Fruit fly (Drosophila melanogaster) whole organism, prepupa: ENCODE measurements around the gene SKIP.
A peak's percentile ranks its signal among the peaks of the same experiment; 100 is the strongest.

ENCODE experiments used
- CG10631 ChIP-seq: fragments of 200-800 bp; sonication (Bioruptor generic); optimal IDR thresholded peaks from 2 replicates; lab custom pipeline; 2016; ENCODE audit warnings: missing biosample characterization, missing genetic modification characterization
- CG10669 ChIP-seq: fragments of 200-800 bp; sonication (Bioruptor generic); optimal IDR thresholded peaks from 3 replicates; lab custom pipeline; 2018; ENCODE audit warnings: missing biosample characterization, mild to moderate bottlenecking, missing genetic modification characterization, moderate library complexity
- CG11294 ChIP-seq: fragments of 200-800 bp; sonication (Bioruptor generic); IDR thresholded peaks from 2 replicates; pipeline ENCODE4 v1.3.6; 2022; ENCODE audit warnings: missing biosample characterization, missing genetic modification characterization
- CG11902 ChIP-seq: fragments of 200-800 bp; sonication (Bioruptor generic); optimal IDR thresholded peaks from 3 replicates; lab custom pipeline; 2016; ENCODE audit warnings: missing biosample characterization, missing genetic modification characterization
- CG1621 ChIP-seq: fragments of 200-800 bp; sonication (Bioruptor generic); optimal IDR thresholded peaks from 3 replicates; lab custom pipeline; 2018; ENCODE audit warnings: missing biosample characterization, mild to moderate bottlenecking, missing genetic modification characterization
- CG16779 ChIP-seq: fragments of 200-800 bp; sonication (Bioruptor generic); optimal IDR thresholded peaks from 3 replicates; lab custom pipeline; 2017; ENCODE audit warnings: missing biosample characterization, mild to moderate bottlenecking, missing genetic modification characterization
- CG3032 ChIP-seq: fragments of 200-800 bp; optimal IDR thresholded peaks from 2 replicates; lab custom pipeline; 2019; ENCODE audit warnings: missing biosample characterization, mild to moderate bottlenecking, missing genetic modification characterization, moderate library complexity
- CG31627 ChIP-seq: fragments of 200-800 bp; sonication (Bioruptor generic); optimal IDR thresholded peaks from 3 replicates; lab custom pipeline; 2016; ENCODE audit warnings: missing biosample characterization, missing genetic modification characterization
- CG32006 ChIP-seq: fragments of 200-800 bp; sonication (Bioruptor generic); optimal IDR thresholded peaks from 3 replicates; lab custom pipeline; 2017; ENCODE audit warnings: missing biosample characterization, mild to moderate bottlenecking, missing genetic modification characterization
- CG4318 ChIP-seq: fragments of 200-800 bp; sonication (Bioruptor generic); optimal IDR thresholded peaks from 3 replicates; lab custom pipeline; 2017; ENCODE audit warnings: missing biosample characterization, mild to moderate bottlenecking, missing genetic modification characterization
- CG6792 ChIP-seq: fragments of 200-800 bp; sonication (Bioruptor generic); optimal IDR thresholded peaks from 3 replicates; lab custom pipeline; 2016; ENCODE audit warnings: missing biosample characterization, missing genetic modification characterization
- CG6808 ChIP-seq: fragments of 200-800 bp; sonication (Bioruptor generic); optimal IDR thresholded peaks from 3 replicates; lab custom pipeline; 2017; ENCODE audit warnings: missing biosample characterization, missing genetic modification characterization, mild to moderate bottlenecking, moderate library complexity, missing genetic modification reagents
- CG6854 ChIP-seq: fragments of 200-800 bp; sonication (Bioruptor generic); optimal IDR thresholded peaks from 2 replicates; lab custom pipeline; 2017; ENCODE audit warnings: missing biosample characterization, mild to moderate bottlenecking, missing genetic modification characterization
- CG7368 ChIP-seq: fragments of 200-800 bp; sonication (Bioruptor generic); optimal IDR thresholded peaks from 3 replicates; lab custom pipeline; 2016; ENCODE audit warnings: missing biosample characterization, missing genetic modification characterization
- CG8119 ChIP-seq: fragments of 200-800 bp; sonication (Bioruptor generic); IDR thresholded peaks from 3 replicates; pipeline ENCODE4 v1.3.6; 2022; ENCODE audit warnings: missing biosample characterization, missing genetic modification characterization
- CG8319 ChIP-seq: fragments of 200-800 bp; sonication (Bioruptor generic); optimal IDR thresholded peaks from 3 replicates; lab custom pipeline; 2016; ENCODE audit warnings: missing biosample characterization, missing genetic modification characterization
- CG8632 ChIP-seq: fragments of 200-800 bp; sonication (Bioruptor generic); optimal IDR thresholded peaks from 3 replicates; lab custom pipeline; 2016; ENCODE audit warnings: missing biosample characterization, missing genetic modification characterization
- CG9139 ChIP-seq: fragments of 200-800 bp; sonication (Bioruptor generic); optimal IDR thresholded peaks from 3 replicates; lab custom pipeline; 2017; ENCODE audit warnings: missing biosample characterization, mild to moderate bottlenecking, missing genetic modification characterization
- Eip75B ChIP-seq: fragments of 200-800 bp; sonication (Bioruptor generic); optimal IDR thresholded peaks from 3 replicates; lab custom pipeline; 2016; ENCODE audit warnings: missing biosample characterization, missing genetic modification characterization
- Eip78C ChIP-seq: fragments of 200-800 bp; sonication (Bioruptor generic); peaks from one replicate; lab custom pipeline; 2016; ENCODE audit warnings: missing biosample characterization, missing genetic modification characterization
- Eip93F ChIP-seq: fragments of 200-800 bp; sonication (Bioruptor generic); optimal IDR thresholded peaks from 2 replicates; lab custom pipeline; 2016; ENCODE audit warnings: missing biosample characterization, mild to moderate bottlenecking, missing genetic modification characterization
- Ets96B ChIP-seq: fragments of 200-800 bp; optimal IDR thresholded peaks from 2 replicates; lab custom pipeline; 2019; ENCODE audit warnings: missing biosample characterization, mild to moderate bottlenecking, missing genetic modification characterization, moderate library complexity
- Hr39 ChIP-seq: fragments of 200-800 bp; sonication (Bioruptor generic); optimal IDR thresholded peaks from 2 replicates; lab custom pipeline; 2016; ENCODE audit warnings: missing biosample characterization, missing genetic modification characterization
- Met ChIP-seq: fragments of 200-800 bp; sonication (Bioruptor generic); optimal IDR thresholded peaks from 3 replicates; lab custom pipeline; 2016; ENCODE audit warnings: missing biosample characterization, missing genetic modification characterization
- OdsH ChIP-seq: fragments of 200-800 bp; sonication (Bioruptor generic); optimal IDR thresholded peaks from 3 replicates; lab custom pipeline; 2016; ENCODE audit warnings: missing biosample characterization, missing genetic modification characterization
- Sox14 ChIP-seq: fragments of 200-800 bp; sonication (Bioruptor generic); optimal IDR thresholded peaks from 3 replicates; lab custom pipeline; 2016; ENCODE audit warnings: missing biosample characterization, missing genetic modification characterization
- achi ChIP-seq: fragments of 200-800 bp; sonication (Bioruptor generic); optimal IDR thresholded peaks from 3 replicates; lab custom pipeline; 2016; ENCODE audit warnings: missing biosample characterization, missing genetic modification characterization
- acj6 ChIP-seq: fragments of 200-800 bp; sonication (Bioruptor generic); optimal IDR thresholded peaks from 3 replicates; lab custom pipeline; 2016; ENCODE audit warnings: missing biosample characterization, missing genetic modification characterization
- cyc ChIP-seq: fragments of 200-800 bp; sonication (Bioruptor generic); optimal IDR thresholded peaks from 3 replicates; lab custom pipeline; 2016; ENCODE audit warnings: missing biosample characterization, missing genetic modification characterization
- dsx ChIP-seq: fragments of 200-800 bp; optimal IDR thresholded peaks from 3 replicates; lab custom pipeline; 2019; ENCODE audit warnings: missing biosample characterization, mild to moderate bottlenecking, missing genetic modification characterization, moderate library complexity; ENCODE audit not compliant: poor library complexity, severe bottlenecking
- esn ChIP-seq: fragments of 200-800 bp; sonication (Bioruptor generic); optimal IDR thresholded peaks from 2 replicates; lab custom pipeline; 2016; ENCODE audit warnings: missing biosample characterization, mild to moderate bottlenecking, missing genetic modification characterization, moderate library complexity
- fd85E ChIP-seq: fragments of 200-800 bp; sonication (Bioruptor generic); optimal IDR thresholded peaks from 3 replicates; lab custom pipeline; 2016; ENCODE audit warnings: missing biosample characterization, missing genetic modification characterization
- lz ChIP-seq: fragments of 200-800 bp; sonication (Bioruptor generic); optimal IDR thresholded peaks from 3 replicates; lab custom pipeline; 2016; ENCODE audit warnings: missing biosample characterization, missing genetic modification characterization
- spab ChIP-seq: fragments of 200-800 bp; sonication (Bioruptor generic); optimal IDR thresholded peaks from 2 replicates; lab custom pipeline; 2017; ENCODE audit warnings: missing biosample characterization, mild to moderate bottlenecking, missing genetic modification characterization, missing genetic modification reagents
- ss ChIP-seq, 2 experiments: fragments of 200-800 bp; sonication (Bioruptor generic); optimal IDR thresholded peaks; 2 replicates in 1 of 2; 3 replicates in 1 of 2; lab custom pipeline; 2017 to 2018; ENCODE audit warnings: mild to moderate bottlenecking in 2 of 2, missing biosample characterization in 2 of 2, missing genetic modification characterization in 2 of 2, moderate library complexity in 1 of 2
- svp ChIP-seq: fragments of 200-800 bp; sonication (Bioruptor generic); peaks from one replicate; lab custom pipeline; 2016; ENCODE audit warnings: missing biosample characterization, missing genetic modification characterization
- topi ChIP-seq: fragments of 200-800 bp; sonication (Bioruptor generic); optimal IDR thresholded peaks from 3 replicates; lab custom pipeline; 2016; ENCODE audit warnings: missing biosample characterization, missing genetic modification characterization

Gene SKIP

DNA sequence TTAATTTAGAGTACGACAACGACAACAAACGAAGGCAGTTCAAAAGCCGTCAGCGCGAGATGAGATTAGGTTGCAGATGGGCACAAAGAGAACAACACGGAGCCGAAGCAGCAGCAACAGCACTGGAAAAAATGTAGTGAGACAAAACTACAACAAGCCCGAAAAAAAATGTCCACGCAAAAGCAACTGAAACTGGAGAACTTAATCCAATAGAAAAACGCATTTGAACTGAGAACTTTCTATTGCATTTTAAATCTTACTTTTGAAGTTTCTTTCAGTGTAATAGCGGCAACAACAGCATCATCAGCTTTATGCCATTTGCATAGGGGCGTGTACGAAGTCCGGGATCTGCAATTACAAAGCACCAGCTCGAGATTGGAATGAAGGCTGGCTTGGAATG, 205.9 kb downstream of the SKIP start (continued):
- TF ChIP-seq svp (peak; percentile 81), Eip75B (peak; percentile 68), CG31627 (GFP tag; lab: Kevin White, UChicago) (peak; percentile 63), Eip78C (GFP tag; lab: Kevin White, UChicago) (peak; percentile 90), CG6808 (GFP tag; lab: Kevin White, UChicago) (peak; percentile 63), CG6792 (GFP tag; lab: Kevin White, UChicago) (peak; percentile 63), OdsH (GFP tag; lab: Kevin White, UChicago) (peak; percentile 64), spab (GFP tag; lab: Kevin White, UChicago) (peak; percentile 73)

DNA sequence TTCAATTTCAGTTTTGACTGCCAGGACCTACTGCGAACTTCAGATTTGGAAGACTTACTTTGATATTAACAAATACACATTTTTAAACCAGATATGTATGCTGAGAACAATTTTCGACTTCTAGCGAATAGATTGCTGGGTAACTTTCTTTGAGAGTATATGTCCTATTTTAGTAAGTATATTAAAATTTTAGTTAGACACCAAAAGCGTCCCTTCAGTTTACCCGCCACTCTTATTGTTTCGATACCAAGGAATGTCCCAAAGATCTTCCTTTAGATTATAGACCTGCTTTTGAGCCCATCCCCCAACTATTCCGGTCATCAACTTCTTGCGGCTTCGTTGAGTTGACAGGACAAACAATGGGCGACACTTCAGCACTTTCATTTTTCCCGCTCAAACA, 206.6 kb downstream of the SKIP start, which contains the start of gene CG5388:
Gene CG5388, minus strand, starts transcription at position 101 of the 400 bp plus-strand sequence.
- TF ChIP-seq CG1621 (tag; lab: Kevin White, UChicago) (no peak), CG8319 (GFP tag; lab: Kevin White, UChicago) (no peak), Ets96B (tag; lab: Kevin White, UChicago) (no peak), Eip93F (GFP tag; lab: Kevin White, UChicago) (no peak), CG7368 (GFP tag; lab: Kevin White, UChicago) (no peak), Hr39 (GFP tag; lab: Kevin White, UChicago) (no peak), CG4318 (GFP tag; lab: Kevin White, UChicago) (no peak), achi (GFP tag; lab: Kevin White, UChicago) (no peak), Met (GFP tag; lab: Kevin White, UChicago) (no peak), fd85E (GFP tag; lab: Kevin White, UChicago) (no peak)

DNA sequence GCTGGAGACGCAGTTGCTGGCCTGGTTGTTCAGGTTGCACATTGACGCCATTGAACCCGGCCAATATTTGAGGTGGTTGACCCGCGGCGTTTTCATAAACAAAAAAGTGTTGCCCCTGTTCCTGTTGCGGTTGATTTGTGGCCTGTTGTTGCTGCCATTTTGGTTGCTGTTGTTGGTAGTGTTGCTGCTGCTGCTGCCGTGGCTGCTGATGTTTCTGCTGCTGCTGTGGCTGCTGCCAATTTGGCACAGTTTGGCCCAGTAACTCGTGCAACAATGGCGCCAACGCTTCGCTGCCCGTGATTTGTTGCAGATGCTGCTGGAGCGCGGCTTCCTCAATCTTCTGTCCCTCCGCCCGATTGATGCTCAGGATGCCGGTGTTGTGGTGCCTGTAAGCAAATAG, 208.0 kb downstream of the SKIP start:
- TF ChIP-seq topi (GFP tag; lab: Kevin White, UChicago): no peak
- TF ChIP-seq OdsH (GFP tag; lab: Kevin White, UChicago): no peak
- no peak for TF ChIP-seq ss (GFP tag; optimal IDR thresholded peaks at IDR 0.05; lab: Kevin White, UChicago)
- no peak for TF ChIP-seq CG11902 (GFP tag; lab: Kevin White, UChicago)
- no peak for TF ChIP-seq acj6 (GFP tag; lab: Kevin White, UChicago)
- no peak for TF ChIP-seq CG6854
- no peak for TF ChIP-seq svp
- TF ChIP-seq Met (GFP tag; lab: Kevin White, UChicago): no peak
- TF ChIP-seq CG9139 (GFP tag; lab: Kevin White, UChicago): no peak
- TF ChIP-seq lz (GFP tag; lab: Kevin White, UChicago): no peak
- no peak for TF ChIP-seq achi (GFP tag; lab: Kevin White, UChicago)

DNA sequence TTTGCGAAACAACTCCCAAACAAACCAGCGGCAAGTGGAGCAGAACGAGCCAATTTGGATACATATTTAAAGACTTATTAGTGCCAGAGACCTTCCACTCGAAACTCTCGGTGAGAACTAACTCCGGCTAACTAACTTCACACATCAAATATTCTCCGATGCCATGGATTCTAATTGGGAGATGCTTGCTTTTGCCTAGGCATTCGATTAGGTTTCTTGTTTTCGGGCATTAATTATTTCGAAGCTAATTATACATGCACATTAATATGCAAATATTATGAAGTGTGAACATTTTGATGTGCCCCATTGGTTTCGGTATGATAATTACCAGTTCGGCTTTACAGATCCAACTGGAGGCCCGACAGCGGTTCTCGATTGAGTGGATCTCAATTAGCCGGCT, 208.5 kb downstream of the SKIP start, which contains the start of gene CG5386:
Gene CG5386, minus strand, starts transcription at position 101 of the 400 bp plus-strand sequence.
- TF ChIP-seq CG8632 (GFP tag; lab: Kevin White, UChicago): no peak
- no peak for TF ChIP-seq CG16779 (tag; lab: Kevin White, UChicago)
- TF ChIP-seq CG6808 (GFP tag; lab: Kevin White, UChicago): no peak
- TF ChIP-seq CG31627 (GFP tag; lab: Kevin White, UChicago): no peak
- TF ChIP-seq CG8119 (GFP tag; lab: Robert Waterston, UW): no peak
- TF ChIP-seq CG8319 (GFP tag; lab: Kevin White, UChicago): no peak
- no peak for TF ChIP-seq Ets96B (tag; lab: Kevin White, UChicago)
- no peak for TF ChIP-seq CG32006
- no peak for TF ChIP-seq CG10669 (GFP tag; lab: Kevin White, UChicago)
- no peak for TF ChIP-seq esn (GFP tag; lab: Kevin White, UChicago)
- TF ChIP-seq dsx (GFP tag; lab: Kevin White, UChicago): no peak
- TF ChIP-seq CG3032: no peak

DNA sequence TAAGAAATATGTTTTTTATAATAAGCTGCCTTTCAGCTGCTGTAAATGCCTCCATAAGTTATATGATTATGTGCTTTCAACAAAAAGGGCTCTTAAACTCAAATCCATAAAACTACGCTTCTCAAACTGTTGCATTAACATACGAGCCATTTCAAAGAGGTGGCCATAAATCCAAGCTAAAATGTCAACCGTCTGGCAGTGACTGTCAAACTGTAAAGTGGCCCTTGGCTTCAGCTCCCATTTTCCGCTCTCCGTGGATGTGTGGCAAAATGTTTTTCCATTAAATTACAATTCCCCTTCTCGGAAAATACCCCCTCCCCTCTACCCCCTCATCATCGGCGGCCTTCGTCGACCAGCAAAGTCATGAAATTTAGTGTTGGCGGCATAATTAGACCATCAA, 209.1 kb downstream of the SKIP start:
- no peak for TF ChIP-seq CG8319 (GFP tag; lab: Kevin White, UChicago)
- TF ChIP-seq topi (GFP tag; lab: Kevin White, UChicago): no peak
- TF ChIP-seq dsx (GFP tag; lab: Kevin White, UChicago): no peak
- no peak for TF ChIP-seq CG11294 (GFP tag; lab: Robert Waterston, UW)
- TF ChIP-seq cyc (GFP tag; lab: Kevin White, UChicago): no peak
- TF ChIP-seq esn (GFP tag; lab: Kevin White, UChicago): no peak
- no peak for TF ChIP-seq Ets96B (tag; lab: Kevin White, UChicago)
- no peak for TF ChIP-seq Sox14 (GFP tag; lab: Kevin White, UChicago)
- TF ChIP-seq CG10631 (GFP tag; lab: Kevin White, UChicago): no peak
